Worm (Caenorhabditis elegans): ENCODE data around the gene C37E2.3.

C37E2.3 gene

DNA sequence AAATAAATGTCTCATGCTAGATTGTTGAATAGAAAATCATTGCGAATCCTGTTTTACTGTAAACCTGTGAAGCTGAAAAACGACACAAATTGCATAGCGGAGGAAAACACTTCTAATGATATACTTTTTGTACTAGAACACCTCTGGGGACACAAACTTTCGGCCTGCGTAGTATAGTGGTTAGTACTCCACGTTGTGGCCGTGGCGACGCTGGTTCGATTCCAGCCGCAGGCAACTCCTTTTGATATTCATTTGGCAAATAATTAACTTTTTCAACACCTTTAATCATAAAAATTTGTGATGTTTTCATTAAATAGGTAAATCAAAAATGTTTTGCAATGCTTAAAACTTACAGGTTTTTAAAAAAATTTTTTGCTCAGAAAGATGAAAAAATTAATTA lies 45.4 kb upstream of the C37E2.3 start (continued):
- TF ChIP-seq madf-3 (GFP tag; IDR thresholded peaks at IDR 0.05): no peak
- TF ChIP-seq D2030.7 (GFP tag; IDR thresholded peaks at IDR 0.05): peak; percentile 90
- TF ChIP-seq hrde-1 (tag; optimal IDR thresholded peaks at IDR 0.05; ENCODE audit: borderline replicate concordance): no peak
- no peak for TF ChIP-seq Y95B8A.8 (GFP tag; IDR thresholded peaks at IDR 0.05)
- TF ChIP-seq aptf-3 (GFP tag; IDR thresholded peaks at IDR 0.05): 0 out of 2 replicates have a peak, but pooled peaks have one; percentile 30
- no peak for TF ChIP-seq mel-28 (tag; optimal IDR thresholded peaks at IDR 0.05; ENCODE audit: borderline replicate concordance)
- TF ChIP-seq lir-1 (GFP tag; conservative IDR thresholded peaks at IDR 0.05): no peak
- TF ChIP-seq pbrm-1 (GFP tag; IDR thresholded peaks at IDR 0.05): peak; percentile 83
- no peak for TF ChIP-seq dpff-1 (tag; optimal IDR thresholded peaks at IDR 0.05)
- 0 out of 2 replicates have a peak, but pooled peaks have one; percentile 39 for TF ChIP-seq madf-6 (GFP tag; IDR thresholded peaks at IDR 0.05)
- TF ChIP-seq ztf-26 (tag; optimal IDR thresholded peaks at IDR 0.05): no peak
- no peak for TF ChIP-seq F22D6.2 (tag; optimal IDR thresholded peaks at IDR 0.05)
- no peak for TF ChIP-seq ceh-58 (GFP tag; IDR thresholded peaks at IDR 0.05)
- no peak for TF ChIP-seq let-607 (tag; optimal IDR thresholded peaks at IDR 0.05)
- no peak for TF ChIP-seq nfya-1 (tag; optimal IDR thresholded peaks at IDR 0.05; ENCODE audit: borderline replicate concordance, insufficient read depth)
- TF ChIP-seq F57A8.1 (GFP tag; optimal IDR thresholded peaks at IDR 0.05): no peak
- no peak for TF ChIP-seq F33H1.4 (GFP tag; IDR thresholded peaks at IDR 0.05)
- 0 out of 2 replicates have a peak, but pooled peaks have one; percentile 37 for TF ChIP-seq ztf-25 (GFP tag; IDR thresholded peaks at IDR 0.05)
- peak; percentile 81 for TF ChIP-seq lin-26 (GFP tag; IDR thresholded peaks at IDR 0.05)
- peak; percentile 22; the same call in 1 of the 2 replicates for TF ChIP-seq rcor-1 (GFP tag; IDR thresholded peaks at IDR 0.05)
- 0 out of 2 replicates have a peak, but pooled peaks have one; percentile 44 for TF ChIP-seq ztf-28 (GFP tag; IDR thresholded peaks at IDR 0.05)
- TF ChIP-seq B0035.1 (tag; optimal IDR thresholded peaks at IDR 0.05): no peak
- no peak for TF ChIP-seq efl-1 (GFP tag; optimal IDR thresholded peaks at IDR 0.05)
- TF ChIP-seq him-1 (tag; optimal IDR thresholded peaks at IDR 0.05): peak; percentile 60
- TF ChIP-seq hsf-1 (GFP tag; IDR thresholded peaks at IDR 0.05): no peak
- no peak for TF ChIP-seq F39B2.1 (GFP tag; IDR thresholded peaks at IDR 0.05)
- no peak for TF ChIP-seq Y79H2A.3 (GFP tag; conservative IDR thresholded peaks at IDR 0.05)
- TF ChIP-seq B0019.2 (GFP tag; conservative IDR thresholded peaks at IDR 0.05): no peak

DNA sequence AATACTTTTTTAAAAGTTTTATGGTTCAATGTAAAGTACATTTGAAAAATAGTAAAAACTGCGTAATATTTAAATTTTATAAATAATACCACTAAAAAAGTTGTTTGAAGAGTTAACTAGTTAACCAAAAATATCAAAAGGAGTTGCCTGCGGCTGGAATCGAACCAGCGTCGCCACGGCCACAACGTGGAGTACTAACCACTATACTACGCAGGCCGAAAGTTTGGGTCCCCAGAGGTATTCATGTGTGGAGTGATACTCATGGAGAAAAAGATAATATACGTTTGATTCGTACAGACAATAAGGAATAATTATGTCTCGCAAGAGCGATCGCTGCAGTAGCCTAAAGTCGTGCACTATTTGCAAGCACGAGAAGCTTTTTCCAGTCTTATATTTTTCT lies 43.5 kb upstream of the C37E2.3 start:
- TF ChIP-seq egrh-3 (GFP tag; IDR thresholded peaks at IDR 0.05) (0 out of 2 replicates have a peak, but pooled peaks have one; percentile 12), dox-1 (GFP tag; IDR thresholded peaks at IDR 0.05) (peak; percentile 58), mcd-1 (GFP tag; IDR thresholded peaks at IDR 0.05) (0 out of 2 replicates have a peak, but pooled peaks have one; percentile 16), tbp1 (GFP tag; optimal IDR thresholded peaks at IDR 0.05) (peak; percentile 90), ekl-4 (GFP tag; IDR thresholded peaks at IDR 0.05) (0 out of 2 replicates have a peak, but pooled peaks have one; percentile 40), hmg-1.2 (GFP tag; IDR thresholded peaks at IDR 0.05) (peak; percentile 59), madf-6 (GFP tag; IDR thresholded peaks at IDR 0.05) (0 out of 2 replicates have a peak, but pooled peaks have one; percentile 29), rpc-1 (optimal IDR thresholded peaks at IDR 0.05) (peak; percentile 47), rpc-1 (tag; optimal IDR thresholded peaks at IDR 0.05) (peak; percentile 67), nfyb-1 (GFP tag; IDR thresholded peaks at IDR 0.05) (peak; percentile 52; the same call in 1 of the 2 replicates), D2030.7 (GFP tag; IDR thresholded peaks at IDR 0.05) (peak; percentile 88), lin-26 (GFP tag; IDR thresholded peaks at IDR 0.05) (peak; percentile 77), attf-6 (GFP tag; IDR thresholded peaks at IDR 0.05) (0 out of 2 replicates have a peak, but pooled peaks have one; percentile 34), snpc-4 (GFP tag; optimal IDR thresholded peaks at IDR 0.05) (peak; percentile 1), snpc-4 (tag; optimal IDR thresholded peaks at IDR 0.05) (peak in 1 of 4 experiments; percentile 49), B0261.1 (tag; optimal IDR thresholded peaks at IDR 0.05) (peak; percentile 70), pbrm-1 (GFP tag; IDR thresholded peaks at IDR 0.05) (peak; percentile 90)

All from whole organism, young adult.